Fruit fly (Drosophila melanogaster) whole organism, embryonic: ENCODE measurements around the gene HINT1.

Source experiments
- Ada2b ChIP-seq: fragments of 200-800 bp; sonication (Bioruptor generic); IDR thresholded peaks from 2 replicates; pipeline ENCODE4 v1.3.6; 2022; ENCODE audit warnings: missing biosample characterization, missing genetic modification characterization
- Atf6 ChIP-seq: fragments of 200-800 bp; sonication (Bioruptor generic); IDR thresholded peaks from 2 replicates; pipeline ENCODE4 v1.3.6; 2022; ENCODE audit warnings: missing biosample characterization, missing genetic modification characterization
- CG12744 ChIP-seq: fragments of 200-800 bp; sonication (Bioruptor generic); optimal IDR thresholded peaks from 2 replicates; lab custom pipeline; 2016; ENCODE audit warnings: missing biosample characterization, missing genetic modification characterization
- CG12942 ChIP-seq: fragments of 200-800 bp; sonication (Bioruptor generic); optimal IDR thresholded peaks from 3 replicates; lab custom pipeline; 2016; ENCODE audit warnings: missing biosample characterization, missing genetic modification characterization
- CG13775 ChIP-seq: fragments of 200-800 bp; sonication (Bioruptor generic); optimal IDR thresholded peaks from 3 replicates; lab custom pipeline; 2017; ENCODE audit warnings: missing biosample characterization, mild to moderate bottlenecking, missing genetic modification characterization
- CG14667 ChIP-seq: fragments of 200-800 bp; sonication (Bioruptor generic); IDR thresholded peaks from 2 replicates; pipeline ENCODE4 v1.3.6; 2022; ENCODE audit warnings: missing biosample characterization, missing genetic modification characterization
- CG14965 ChIP-seq: fragments of 200-800 bp; sonication (Bioruptor generic); optimal IDR thresholded peaks from 2 replicates; lab custom pipeline; 2016; ENCODE audit warnings: missing biosample characterization, missing genetic modification characterization, borderline replicate concordance
- CG17361 ChIP-seq: fragments of 200-800 bp; sonication (Bioruptor generic); IDR thresholded peaks from 3 replicates; pipeline ENCODE4 v1.3.6; 2022; ENCODE audit warnings: missing biosample characterization, missing genetic modification characterization
- CG18619 ChIP-seq: fragments of 200-800 bp; sonication (Bioruptor generic); optimal IDR thresholded peaks from 3 replicates; lab custom pipeline; 2017; ENCODE audit warnings: missing biosample characterization, mild to moderate bottlenecking, missing genetic modification characterization
- CG2120 ChIP-seq: fragments of 200-800 bp; sonication (Bioruptor generic); optimal IDR thresholded peaks from 3 replicates; lab custom pipeline; 2016; ENCODE audit warnings: missing biosample characterization, missing genetic modification characterization
- CG2199 ChIP-seq: fragments of 200-800 bp; sonication (Bioruptor generic); IDR thresholded peaks from 3 replicates; pipeline ENCODE4 v1.3.6; 2022; ENCODE audit warnings: missing biosample characterization, missing genetic modification characterization
- CG33213 ChIP-seq: fragments of 200-800 bp; sonication (Bioruptor generic); optimal IDR thresholded peaks from 3 replicates; lab custom pipeline; 2016; ENCODE audit warnings: missing biosample characterization, missing genetic modification characterization
- CG4282 ChIP-seq: fragments of 200-800 bp; sonication (Bioruptor generic); optimal IDR thresholded peaks from 2 replicates; lab custom pipeline; 2016; ENCODE audit warnings: missing biosample characterization, missing genetic modification characterization
- CG6791 ChIP-seq: fragments of 200-800 bp; sonication (Bioruptor generic); IDR thresholded peaks from 3 replicates; pipeline ENCODE4 v1.3.6; 2022; ENCODE audit warnings: missing biosample characterization, missing genetic modification characterization; ENCODE audit not compliant: partially characterized antibody
- CG8388 ChIP-seq: fragments of 200-800 bp; sonication (Bioruptor generic); optimal IDR thresholded peaks from 2 replicates; lab custom pipeline; 2019; ENCODE audit warnings: missing biosample characterization, mild to moderate bottlenecking, missing genetic modification characterization, moderate library complexity
- Chrac-16 ChIP-seq: fragments of 200-800 bp; sonication (Bioruptor generic); optimal IDR thresholded peaks from 3 replicates; lab custom pipeline; 2016; ENCODE audit warnings: missing biosample characterization, missing genetic modification characterization
- Dp ChIP-seq: fragments of 200-800 bp; sonication (Bioruptor generic); optimal IDR thresholded peaks from 2 replicates; lab custom pipeline; 2018; ENCODE audit warnings: missing biosample characterization, mild to moderate bottlenecking, missing genetic modification characterization, moderate library complexity
- E2f2 ChIP-seq: fragments of 200-800 bp; sonication (Bioruptor generic); IDR thresholded peaks from 2 replicates; pipeline ENCODE4 v1.3.6; 2022; ENCODE audit warnings: missing biosample characterization, missing genetic modification characterization
- Ets65A ChIP-seq: fragments of 200-800 bp; sonication (Bioruptor generic); peaks from one replicate; lab custom pipeline; 2016; ENCODE audit warnings: missing biosample characterization, missing genetic modification characterization
- HLH4C ChIP-seq: fragments of 200-800 bp; sonication (Bioruptor generic); IDR thresholded peaks from 3 replicates; pipeline ENCODE4 v1.3.6; 2022; ENCODE audit warnings: missing biosample characterization, missing genetic modification characterization; ENCODE audit not compliant: partially characterized antibody
- Jarid2 ChIP-seq: fragments of 200-800 bp; sonication (Bioruptor generic); optimal IDR thresholded peaks from 3 replicates; lab custom pipeline; 2017; ENCODE audit warnings: mild to moderate bottlenecking, missing biosample characterization, missing genetic modification reagents, missing genetic modification characterization
- Meics ChIP-seq: fragments of 200-800 bp; sonication (Bioruptor generic); optimal IDR thresholded peaks from 2 replicates; lab custom pipeline; 2017; ENCODE audit warnings: missing biosample characterization, mild to moderate bottlenecking, missing genetic modification characterization
- Ptx1 ChIP-seq: fragments of 200-800 bp; sonication (Bioruptor generic); IDR thresholded peaks from 2 replicates; pipeline ENCODE4 v1.3.6; 2022; ENCODE audit warnings: missing biosample characterization, missing genetic modification characterization
- Rfx ChIP-seq: fragments of 200-800 bp; sonication (Bioruptor generic); IDR thresholded peaks from 2 replicates; pipeline ENCODE4 v1.3.6; 2022; ENCODE audit warnings: missing biosample characterization, missing genetic modification characterization
- Tbp ChIP-seq: fragments of >200 bp; optimal IDR thresholded peaks from 2 replicates; lab custom pipeline; 2018; ENCODE audit warnings: missing biosample characterization, missing genetic modification characterization
- abd-A ChIP-seq: fragments of 200-800 bp; sonication (Bioruptor generic); optimal IDR thresholded peaks from 3 replicates; lab custom pipeline; 2019; ENCODE audit warnings: missing biosample characterization, mild to moderate bottlenecking, missing genetic modification characterization, moderate library complexity
- al ChIP-seq: fragments of 200-800 bp; sonication (Bioruptor generic); IDR thresholded peaks from 2 replicates; pipeline ENCODE4 v1.3.6; 2022; ENCODE audit warnings: missing biosample characterization, missing genetic modification characterization
- ash1 ChIP-seq: fragments of 200-800 bp; sonication (Bioruptor generic); optimal IDR thresholded peaks from 2 replicates; lab custom pipeline; 2018; ENCODE audit warnings: missing biosample characterization, mild to moderate bottlenecking, missing genetic modification characterization
- az2 ChIP-seq: fragments of 200-800 bp; sonication (Bioruptor generic); optimal IDR thresholded peaks from 3 replicates; lab custom pipeline; 2016; ENCODE audit warnings: missing biosample characterization, missing genetic modification characterization
- cas ChIP-seq: fragments of 200-800 bp; sonication (Bioruptor generic); IDR thresholded peaks from 2 replicates; pipeline ENCODE4 v1.3.6; 2022; ENCODE audit warnings: missing biosample characterization, missing genetic modification characterization
- corto ChIP-seq: fragments of 200-800 bp; sonication (Bioruptor generic); optimal IDR thresholded peaks from 2 replicates; lab custom pipeline; 2016; ENCODE audit warnings: missing biosample characterization, mild to moderate bottlenecking, missing genetic modification characterization, moderate library complexity
- disco-r ChIP-seq: fragments of 200-800 bp; sonication (Bioruptor generic); optimal IDR thresholded peaks from 2 replicates; lab custom pipeline; 2016; ENCODE audit warnings: missing biosample characterization, missing genetic modification characterization
- dmrt99B ChIP-seq: fragments of 200-800 bp; sonication (Bioruptor generic); optimal IDR thresholded peaks from 2 replicates; lab custom pipeline; 2018; ENCODE audit warnings: missing biosample characterization, mild to moderate bottlenecking, missing genetic modification characterization, moderate library complexity
- dysf ChIP-seq: fragments of 200-800 bp; sonication (Bioruptor generic); IDR thresholded peaks from 3 replicates; pipeline ENCODE4 v1.3.6; 2022; ENCODE audit warnings: missing biosample characterization, missing genetic modification characterization
- gcm2 ChIP-seq: fragments of 200-800 bp; sonication (Bioruptor generic); optimal IDR thresholded peaks from 2 replicates; lab custom pipeline; 2016; ENCODE audit warnings: missing biosample characterization, missing genetic modification characterization
- hbn ChIP-seq: fragments of 200-800 bp; sonication (Bioruptor generic); IDR thresholded peaks from 2 replicates; pipeline ENCODE4 v1.3.6; 2022; ENCODE audit warnings: missing biosample characterization, missing genetic modification characterization; ENCODE audit not compliant: partially characterized antibody
- hkb ChIP-seq, 2 experiments: fragments of 200-800 bp in 1 of 2; fragments of >200 bp in 1 of 2; sonication (Bioruptor generic) in 1 of 2; IDR thresholded peaks in 1 of 2; optimal IDR thresholded peaks in 1 of 2; 2 replicates each; pipeline versions ENCODE4 v1.3.6 to Lab custom; 2017 to 2022; ENCODE audit warnings: missing biosample characterization in 1 of 2, missing genetic modification characterization in 1 of 2
- jumu ChIP-seq: fragments of 200-800 bp; sonication (Bioruptor generic); optimal IDR thresholded peaks from 3 replicates; lab custom pipeline; 2016; ENCODE audit warnings: missing biosample characterization, missing genetic modification characterization
- kni ChIP-seq: fragments of 200-800 bp; sonication (Bioruptor generic); optimal IDR thresholded peaks from 3 replicates; lab custom pipeline; 2017; ENCODE audit warnings: mild to moderate bottlenecking, missing biosample characterization, missing genetic modification reagents, missing genetic modification characterization
- lab ChIP-seq: fragments of 200-800 bp; sonication (Bioruptor generic); optimal IDR thresholded peaks from 3 replicates; lab custom pipeline; 2017; ENCODE audit warnings: missing biosample characterization, missing genetic modification characterization, mild to moderate bottlenecking, moderate library complexity, missing genetic modification reagents
- oc ChIP-seq: fragments of 200-800 bp; sonication (Bioruptor generic); optimal IDR thresholded peaks from 2 replicates; lab custom pipeline; 2018; ENCODE audit warnings: missing biosample characterization, mild to moderate bottlenecking, missing genetic modification characterization, moderate library complexity
- phol ChIP-seq: fragments of 200-800 bp; sonication (Bioruptor generic); optimal IDR thresholded peaks from 3 replicates; lab custom pipeline; 2018; ENCODE audit warnings: missing biosample characterization, mild to moderate bottlenecking, missing genetic modification characterization, moderate library complexity
- ranshi ChIP-seq: fragments of 200-800 bp; sonication (Bioruptor generic); IDR thresholded peaks from 2 replicates; pipeline ENCODE4 v1.3.6; 2022; ENCODE audit warnings: missing biosample characterization, missing genetic modification characterization
- ro ChIP-seq: fragments of 200-800 bp; sonication (Bioruptor generic); IDR thresholded peaks from 2 replicates; pipeline ENCODE4 v1.3.6; 2022; ENCODE audit warnings: missing biosample characterization, missing genetic modification characterization
- sens ChIP-seq: fragments of 200-800 bp; sonication (Bioruptor generic); peaks from one replicate; lab custom pipeline; 2016; ENCODE audit warnings: missing biosample characterization, missing genetic modification characterization
- seq ChIP-seq: fragments of 200-800 bp; sonication (Bioruptor generic); IDR thresholded peaks from 2 replicates; pipeline ENCODE4 v1.3.6; 2022; ENCODE audit warnings: missing biosample characterization, missing genetic modification characterization
- slou ChIP-seq: fragments of 200-800 bp; sonication (Bioruptor generic); optimal IDR thresholded peaks from 3 replicates; lab custom pipeline; 2016; ENCODE audit warnings: missing biosample characterization, missing genetic modification characterization
- ssp ChIP-seq: fragments of 200-800 bp; sonication (Bioruptor generic); IDR thresholded peaks from 2 replicates; pipeline ENCODE4 v1.3.6; 2022; ENCODE audit warnings: missing biosample characterization, missing genetic modification characterization
- wdn ChIP-seq: fragments of 200-800 bp; sonication (Bioruptor generic); IDR thresholded peaks from 2 replicates; pipeline ENCODE4 v1.3.6; 2022; ENCODE audit warnings: missing biosample characterization, missing genetic modification characterization
- wor ChIP-seq: fragments of 200-800 bp; sonication (Bioruptor generic); IDR thresholded peaks from 2 replicates; pipeline ENCODE4 v1.3.6; 2022; ENCODE audit warnings: missing biosample characterization, missing genetic modification characterization

The HINT1 gene

dm6 chr2L:2757930-2758556 is 11.9 kb upstream of the HINT1 start (continued):
- peak; percentile 10 for TF ChIP-seq lab (GFP tag; lab: Kevin White, UChicago)
- TF ChIP-seq Ets65A (GFP tag; lab: Kevin White, UChicago) = peak; percentile 86
- TF ChIP-seq seq (GFP tag; lab: Robert Waterston, UW) = peak; percentile 16; the same call in 1 of the 2 replicates
- TF ChIP-seq CG2199 (GFP tag; lab: Robert Waterston, UW) = 0 out of 3 replicates have a peak, but pooled peaks have one; percentile 9
- no peak for TF ChIP-seq CG33213
- TF ChIP-seq phol = peak; percentile 1
- peak; percentile 28; the same call in 1 of the 2 replicates for TF ChIP-seq Atf6 (GFP tag; lab: Robert Waterston, UW)
- peak; percentile 9 for TF ChIP-seq corto
- peak; percentile 57 for TF ChIP-seq Dp
- peak; percentile 48 for TF ChIP-seq kni (GFP tag; lab: Kevin White, UChicago)
- TF ChIP-seq gcm2 (GFP tag; lab: Kevin White, UChicago) = no peak
- TF ChIP-seq sens (GFP tag; lab: Kevin White, UChicago) = peak; percentile 40
- 0 out of 3 replicates have a peak, but pooled peaks have one; percentile 5 for TF ChIP-seq CG6791
- peak; percentile 75 for TF ChIP-seq E2f2 (GFP tag; lab: Robert Waterston, UW)
- no peak for TF ChIP-seq slou (GFP tag; lab: Kevin White, UChicago)
- TF ChIP-seq abd-A = peak; percentile 27
- no peak for TF ChIP-seq CG4282 (GFP tag; lab: Kevin White, UChicago)
- no peak for TF ChIP-seq dmrt99B (tag; lab: Kevin White, UChicago)
- TF ChIP-seq Rfx (GFP tag; lab: Robert Waterston, UW) = 0 out of 2 replicates have a peak, but pooled peaks have one; percentile 29

- TF ChIP-seq oc (tag; lab: Kevin White, UChicago) (peak; percentile 78), ash1 (GFP tag; lab: Kevin White, UChicago) (peak; percentile 26), CG17361 (GFP tag; lab: Robert Waterston, UW) (peak; percentile 94), Jarid2 (GFP tag; lab: Kevin White, UChicago) (no peak), Tbp (GFP tag; lab: Kevin White, UChicago) (no peak), CG12744 (GFP tag; lab: Kevin White, UChicago) (peak; percentile 87), dysf (GFP tag; lab: Robert Waterston, UW) (peak; percentile 94), Ptx1 (GFP tag; lab: Robert Waterston, UW) (peak; percentile 96), CG18619 (GFP tag; lab: Kevin White, UChicago) (peak; percentile 80), hkb (optimal IDR thresholded peaks at IDR 0.05; lab: Kevin White, UChicago) (no peak), hkb (GFP tag; IDR thresholded peaks at IDR 0.05; lab: Robert Waterston, UW) (peak; percentile 93), CG14667 (GFP tag; lab: Robert Waterston, UW) (peak; percentile 90), ro (GFP tag; lab: Robert Waterston, UW) (peak; percentile 60), CG12942 (GFP tag; lab: Kevin White, UChicago) (peak; percentile 87), az2 (peak; percentile 88), ssp (GFP tag; lab: Robert Waterston, UW) (peak; percentile 86), jumu (GFP tag; lab: Kevin White, UChicago) (peak; percentile 85), disco-r (GFP tag; lab: Kevin White, UChicago) (peak; percentile 40), CG13775 (GFP tag; lab: Kevin White, UChicago) (peak; percentile 93), Meics (peak; percentile 88), Chrac-16 (peak; percentile 93), CG14965 (GFP tag; lab: Kevin White, UChicago) (no peak), HLH4C (peak; percentile 95), ranshi (GFP tag; lab: Robert Waterston, UW) (peak; percentile 93), CG8388 (GFP tag; lab: Kevin White, UChicago) (peak; percentile 85), cas (GFP tag; lab: Robert Waterston, UW) (peak; percentile 78), wor (peak; percentile 86), hbn (GFP tag; lab: Robert Waterston, UW) (peak; percentile 97), CG2120 (peak; percentile 96), al (GFP tag; lab: Robert Waterston, UW) (peak; percentile 92), wdn (GFP tag; lab: Robert Waterston, UW) (peak; percentile 91), Ada2b (GFP tag; lab: Robert Waterston, UW) (peak; percentile 91)
Measured at dm6 chr2L:2759654-2760053, 10.3 kb upstream of the HINT1 start, which contains the start of the genes HemK2, Snapin and Tnpo-SR. Gene HemK2 (minus strand): TSS chr2L:2759677. Gene Snapin (minus strand): TSS chr2L:2759677. Gene Tnpo-SR (plus strand): TSS chr2L:2759924.
